Worm (Caenorhabditis elegans) whole organism, L2 larva: ENCODE measurements around the gene ZK54.3.

Experiments used
- C34F6.9 ChIP-seq: fragments of 150-350 bp; optimal IDR thresholded peaks from 2 replicates; lab custom pipeline; 2014; ENCODE audit warnings: missing biosample characterization, missing genetic modification characterization
- F13H6.1 ChIP-seq: sonication (generic microtip); optimal IDR thresholded peaks from 2 replicates; lab custom pipeline; 2016; ENCODE audit warnings: missing genetic modification characterization, missing compliant biosample characterization
- R02D3.7 ChIP-seq: fragments of 150-350 bp; optimal IDR thresholded peaks from 2 replicates; lab custom pipeline; 2014; ENCODE audit warnings: missing biosample characterization, missing genetic modification characterization
- Y55F3AM.14 ChIP-seq: fragments of 200-800 bp; sonication (Bioruptor generic); optimal IDR thresholded peaks from 2 replicates; lab custom pipeline; 2018; ENCODE audit warnings: mild to moderate bottlenecking, missing genetic modification characterization, missing compliant biosample characterization
- ZK546.5 ChIP-seq: sonication (generic microtip); optimal IDR thresholded peaks from 2 replicates; lab custom pipeline; 2017; ENCODE audit warnings: missing biosample characterization, missing genetic modification characterization
- alr-1 ChIP-seq: fragments of 150-350 bp; optimal IDR thresholded peaks from 2 replicates; lab custom pipeline; 2014; ENCODE audit warnings: missing biosample characterization, missing genetic modification characterization
- aly-2 ChIP-seq: fragments of 150-350 bp; optimal IDR thresholded peaks from 2 replicates; lab custom pipeline; 2014; ENCODE audit warnings: missing biosample characterization, missing genetic modification characterization
- ama-1 ChIP-seq: fragments of 150-350 bp; optimal IDR thresholded peaks from 2 replicates; lab custom pipeline; 2018; ENCODE audit warnings: inconsistent platforms
- blmp-1 ChIP-seq: sonication (generic microtip); optimal IDR thresholded peaks from 2 replicates; lab custom pipeline; 2017; ENCODE audit warnings: missing genetic modification characterization, mild to moderate bottlenecking, missing compliant biosample characterization, antibody characterized with exemption, moderate library complexity; ENCODE audit not compliant: insufficient read depth
- ceh-82 ChIP-seq: fragments of 150-350 bp; optimal IDR thresholded peaks from 2 replicates; lab custom pipeline; 2014; ENCODE audit warnings: missing biosample characterization, missing genetic modification characterization
- crh-2 ChIP-seq: sonication (generic microtip); optimal IDR thresholded peaks from 2 replicates; lab custom pipeline; 2017; ENCODE audit warnings: missing biosample characterization, missing genetic modification characterization
- egl-27 ChIP-seq: sonication (generic microtip); optimal IDR thresholded peaks from 3 replicates; lab custom pipeline; 2017; ENCODE audit warnings: missing biosample characterization, missing genetic modification reagents, missing genetic modification characterization
- elt-1 ChIP-seq: fragments of 150-350 bp; optimal IDR thresholded peaks from 2 replicates; lab custom pipeline; 2014; ENCODE audit warnings: missing biosample characterization, missing genetic modification characterization
- fos-1 ChIP-seq: fragments of 150-350 bp; optimal IDR thresholded peaks from 2 replicates; lab custom pipeline; 2014; ENCODE audit warnings: missing biosample characterization, missing genetic modification characterization
- gmeb-1 ChIP-seq: fragments of 150-350 bp; optimal IDR thresholded peaks from 2 replicates; lab custom pipeline; 2014; ENCODE audit warnings: missing biosample characterization, missing genetic modification characterization
- lin-11 ChIP-seq: fragments of 150-350 bp; sonication (generic microtip); optimal IDR thresholded peaks from 2 replicates; lab custom pipeline; 2014; ENCODE audit warnings: missing biosample characterization, missing genetic modification characterization, inconsistent platforms, mixed read lengths
- lin-13 ChIP-seq: fragments of 150-350 bp; optimal IDR thresholded peaks from 2 replicates; lab custom pipeline; 2014; ENCODE audit warnings: missing biosample characterization, missing genetic modification reagents, missing genetic modification characterization
- lin-39 ChIP-seq: fragments of 150-350 bp; optimal IDR thresholded peaks from 2 replicates; lab custom pipeline; 2014; ENCODE audit warnings: missing biosample characterization, missing genetic modification reagents, missing genetic modification characterization
- lsy-2 ChIP-seq, 2 experiments: fragments of 150-350 bp in 1 of 2; sonication (generic microtip) in 1 of 2; optimal IDR thresholded peaks; 2 replicates each; lab custom pipeline; 2014 to 2017; ENCODE audit warnings: missing biosample characterization in 2 of 2, missing genetic modification characterization in 2 of 2
- mab-5 ChIP-seq: fragments of 150-350 bp; optimal IDR thresholded peaks from 2 replicates; lab custom pipeline; 2014; ENCODE audit warnings: missing biosample characterization, missing genetic modification characterization
- mbf-1 ChIP-seq: sonication (generic microtip); optimal IDR thresholded peaks from 2 replicates; lab custom pipeline; 2017; ENCODE audit warnings: missing biosample characterization, missing genetic modification characterization
- mdl-1 ChIP-seq, 2 experiments: fragments of 150-350 bp in 1 of 2; sonication (generic microtip) in 1 of 2; optimal IDR thresholded peaks; 2 replicates each; lab custom pipeline; 2017; ENCODE audit warnings: missing biosample characterization in 2 of 2, missing genetic modification characterization in 2 of 2
- nhr-10 ChIP-seq: sonication (generic microtip); optimal IDR thresholded peaks from 2 replicates; lab custom pipeline; 2017; ENCODE audit warnings: missing biosample characterization, missing genetic modification characterization
- nhr-11 ChIP-seq: fragments of 150-350 bp; optimal IDR thresholded peaks from 2 replicates; lab custom pipeline; 2014; ENCODE audit warnings: missing biosample characterization, missing genetic modification characterization
- nhr-12 ChIP-seq: fragments of 150-350 bp; optimal IDR thresholded peaks from 2 replicates; lab custom pipeline; 2014; ENCODE audit warnings: missing biosample characterization, missing genetic modification characterization
- nhr-129 ChIP-seq: fragments of 150-350 bp; optimal IDR thresholded peaks from 2 replicates; lab custom pipeline; 2014; ENCODE audit warnings: missing biosample characterization, missing genetic modification characterization
- nhr-21 ChIP-seq: fragments of 150-350 bp; optimal IDR thresholded peaks from 2 replicates; lab custom pipeline; 2014; ENCODE audit warnings: missing biosample characterization, missing genetic modification characterization
- nhr-23 ChIP-seq: fragments of 150-350 bp; optimal IDR thresholded peaks from 2 replicates; lab custom pipeline; 2014; ENCODE audit warnings: missing biosample characterization, missing genetic modification reagents, missing genetic modification characterization
- nhr-237 ChIP-seq: fragments of 150-350 bp; optimal IDR thresholded peaks from 2 replicates; lab custom pipeline; 2014; ENCODE audit warnings: missing biosample characterization, missing genetic modification characterization
- nhr-25 ChIP-seq: fragments of 150-350 bp; sonication (generic microtip); optimal IDR thresholded peaks from 3 replicates; lab custom pipeline; 2014; ENCODE audit warnings: missing biosample characterization, missing genetic modification characterization
- nhr-6 ChIP-seq: fragments of 150-350 bp; optimal IDR thresholded peaks from 2 replicates; lab custom pipeline; 2014; ENCODE audit warnings: missing biosample characterization, missing genetic modification characterization
- nhr-77 ChIP-seq: fragments of 150-350 bp; optimal IDR thresholded peaks from 2 replicates; lab custom pipeline; 2014; ENCODE audit warnings: missing biosample characterization, missing genetic modification characterization
- peb-1 ChIP-seq: fragments of 150-350 bp; optimal IDR thresholded peaks from 2 replicates; lab custom pipeline; 2014; ENCODE audit warnings: missing biosample characterization, missing genetic modification characterization
- sem-4 ChIP-seq: fragments of 150-350 bp; optimal IDR thresholded peaks from 2 replicates; lab custom pipeline; 2014; ENCODE audit warnings: missing biosample characterization, missing genetic modification reagents, missing genetic modification characterization
- skn-1 ChIP-seq: sonication (generic microtip); optimal IDR thresholded peaks from 2 replicates; lab custom pipeline; 2017; ENCODE audit warnings: missing biosample characterization, missing genetic modification characterization
- sma-3 ChIP-seq: sonication (generic microtip); optimal IDR thresholded peaks from 2 replicates; lab custom pipeline; 2016; ENCODE audit warnings: missing genetic modification reagents, missing genetic modification characterization, missing compliant biosample characterization
- sma-9 ChIP-seq, 2 experiments: fragments of 150-350 bp in 1 of 2; sonication (generic microtip) in 1 of 2; optimal IDR thresholded peaks; 2 replicates each; lab custom pipeline; 2014 to 2016; ENCODE audit warnings: missing genetic modification characterization in 2 of 2, mild to moderate bottlenecking in 1 of 2, missing biosample characterization in 1 of 2, missing compliant biosample characterization in 1 of 2, missing genetic modification reagents in 1 of 2, moderate library complexity in 1 of 2
- snpc-4 ChIP-seq: fragments of 150-350 bp; optimal IDR thresholded peaks from 2 replicates; lab custom pipeline; 2014; ENCODE audit warnings: missing biosample characterization, missing genetic modification characterization
- unc-39 ChIP-seq: fragments of 150-350 bp; optimal IDR thresholded peaks from 2 replicates; lab custom pipeline; 2014; ENCODE audit warnings: missing biosample characterization, missing genetic modification characterization
- unc-55 ChIP-seq: fragments of 150-350 bp; sonication (generic microtip); optimal IDR thresholded peaks from 3 replicates; lab custom pipeline; 2014; ENCODE audit warnings: missing biosample characterization, missing genetic modification reagents, missing genetic modification characterization
- ztf-1 ChIP-seq: fragments of 200-800 bp; sonication (Bioruptor generic); conservative IDR thresholded peaks from 2 replicates; pipeline ENCODE4 v1.3.6; 2022; ENCODE audit warnings: missing genetic modification characterization, missing compliant biosample characterization
- ztf-4 ChIP-seq: fragments of 150-350 bp; optimal IDR thresholded peaks from 2 replicates; lab custom pipeline; 2014; ENCODE audit warnings: missing biosample characterization, missing genetic modification characterization

Gene ZK54.3

DNA sequence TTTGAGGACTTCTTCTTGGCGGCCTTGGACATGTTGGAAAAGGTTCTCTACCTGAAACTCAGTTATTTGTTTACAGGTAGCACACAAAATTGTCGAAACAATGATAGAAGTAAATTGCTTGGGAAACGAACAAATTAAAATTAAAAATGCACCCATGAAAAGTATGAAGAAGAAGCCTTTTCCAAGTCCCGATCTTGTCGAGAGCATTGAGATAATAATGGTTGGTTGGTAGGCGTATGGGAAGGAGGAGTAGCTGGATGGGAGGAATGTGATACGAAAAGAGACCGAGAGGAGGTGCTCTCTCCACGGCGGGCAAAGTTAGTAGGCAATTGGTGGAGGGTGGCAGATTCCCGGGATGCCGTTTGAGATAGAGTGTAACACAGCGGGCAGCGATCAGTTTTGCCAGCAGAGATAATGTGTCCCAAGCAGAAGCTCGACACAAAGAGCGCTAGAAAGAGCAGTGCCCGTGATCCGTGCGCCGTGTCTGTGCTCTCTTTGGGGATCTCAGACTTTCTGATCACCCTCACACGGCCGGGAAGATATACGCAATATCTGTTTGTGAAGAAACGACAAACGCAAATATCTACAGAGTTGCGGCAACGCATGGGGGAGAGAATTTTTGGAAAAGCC, 10.2 kb downstream of the ZK54.3 start, which contains the start of gene mlc-2:
TSS of gene mlc-2 (minus strand) at position 51 of the 630 bp plus-strand sequence.
- peak; percentile 14 for TF ChIP-seq sma-9 (GFP tag; optimal IDR thresholded peaks at IDR 0.05; lab: Kevin White, UChicago)
- no peak for TF ChIP-seq sma-9 (tag; optimal IDR thresholded peaks at IDR 0.05; lab: Kevin White, UChicago)
- no peak for TF ChIP-seq fos-1 (tag; lab: Kevin White, UChicago)
- peak; percentile 84 for TF ChIP-seq F13H6.1 (tag; lab: Kevin White, UChicago)
- peak; percentile 28 for TF ChIP-seq nhr-129 (tag; lab: Kevin White, UChicago)
- no peak for TF ChIP-seq elt-1 (tag; lab: Kevin White, UChicago)

DNA sequence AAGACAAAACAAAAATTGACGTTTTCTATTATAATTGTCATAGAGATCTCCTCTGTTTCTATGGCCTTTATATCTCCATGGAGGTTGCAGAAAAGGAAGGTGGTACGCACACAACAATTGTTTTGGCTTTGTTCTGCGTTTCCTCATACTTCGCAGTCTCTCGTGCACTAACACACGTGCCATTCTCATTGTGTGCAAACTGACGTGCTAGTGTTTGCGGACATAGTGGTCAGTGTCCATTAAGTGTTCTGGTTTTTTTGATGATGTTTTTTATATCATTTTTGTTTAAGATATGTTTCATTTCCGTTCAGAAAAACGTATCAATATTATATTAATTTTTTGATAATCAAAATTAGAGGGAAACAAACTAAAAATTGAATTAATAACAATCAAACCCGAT, 15.4 kb downstream of the ZK54.3 start, which contains the start of gene C36E6.2:
TSS of gene C36E6.2 (plus strand) at position 261 of the 400 bp plus-strand sequence.
- TF ChIP-seq C34F6.9 (peak; percentile 85), mdl-1 (tag; optimal IDR thresholded peaks at IDR 0.05; lab: Kevin White, UChicago) (peak; percentile 95 to 99), Y55F3AM.14 (GFP tag; lab: Kevin White, UChicago) (no peak), lin-13 (GFP tag; lab: Kevin White, UChicago) (peak; percentile 54), nhr-25 (peak; percentile 75), F13H6.1 (tag; lab: Kevin White, UChicago) (peak; percentile 73), aly-2 (tag; lab: Kevin White, UChicago) (no peak), nhr-23 (tag; lab: Kevin White, UChicago) (no peak), lin-11 (tag; lab: Kevin White, UChicago) (no peak), nhr-77 (tag; lab: Kevin White, UChicago) (no peak), unc-39 (tag; lab: Kevin White, UChicago) (no peak), nhr-129 (tag; lab: Kevin White, UChicago) (peak; percentile 92), nhr-10 (tag; lab: Kevin White, UChicago) (no peak), skn-1 (tag; lab: Kevin White, UChicago) (peak; percentile 16), crh-2 (peak; percentile 89), nhr-12 (tag; lab: Kevin White, UChicago) (no peak), sem-4 (tag; lab: Kevin White, UChicago) (peak; percentile 75), sma-3 (GFP tag; lab: Kevin White, UChicago) (peak; percentile 66), nhr-11 (tag; lab: Kevin White, UChicago) (no peak), sma-9 (GFP tag; optimal IDR thresholded peaks at IDR 0.05; lab: Kevin White, UChicago) (peak; percentile 83), sma-9 (tag; optimal IDR thresholded peaks at IDR 0.05; lab: Kevin White, UChicago) (no peak), peb-1 (no peak), snpc-4 (tag; lab: Kevin White, UChicago) (no peak), mab-5 (tag; lab: Kevin White, UChicago) (peak; percentile 65), egl-27 (tag; lab: Kevin White, UChicago) (peak; percentile 40), fos-1 (tag; lab: Kevin White, UChicago) (peak; percentile 58), blmp-1 (peak; percentile 49), nhr-6 (tag; lab: Kevin White, UChicago) (peak; percentile 75), gmeb-1 (tag; lab: Kevin White, UChicago) (peak; percentile 58), ZK546.5 (tag; lab: Kevin White, UChicago) (no peak), ama-1 (lab: Kevin White, UChicago) (no peak), lsy-2 (tag; optimal IDR thresholded peaks at IDR 0.05; lab: Kevin White, UChicago) (peak; percentile 23 to 81), nhr-21 (tag; lab: Kevin White, UChicago) (peak; percentile 74), unc-55 (GFP tag; lab: Kevin White, UChicago) (peak; percentile 73), ztf-1 (GFP tag; lab: Robert Waterston, UW) (no peak), ztf-4 (no peak)

DNA sequence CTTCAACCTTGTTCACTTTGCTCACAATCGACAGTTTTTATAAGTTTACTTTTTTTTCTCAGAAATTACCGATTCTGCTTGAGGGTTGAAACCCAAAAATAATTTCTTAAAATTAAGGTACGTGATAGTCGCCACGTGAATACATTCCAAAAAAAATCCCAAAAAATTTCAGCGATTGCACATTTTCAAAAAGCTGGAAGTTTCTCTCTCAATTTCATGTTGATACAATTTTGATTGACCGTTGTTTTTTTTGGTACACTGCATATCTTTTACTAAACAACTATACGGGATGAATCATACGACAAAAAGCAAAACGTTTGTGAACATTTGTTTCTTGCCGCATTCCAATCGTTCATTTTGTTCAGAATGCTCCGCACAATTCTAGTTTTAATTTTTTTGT, 28.4 kb downstream of the ZK54.3 start, which contains the start of gene C36E6.8:
TSS of gene C36E6.8 (plus strand) at position 301 of the 400 bp plus-strand sequence.
- TF ChIP-seq Y55F3AM.14 (GFP tag; lab: Kevin White, UChicago) (no peak), mdl-1 (tag; optimal IDR thresholded peaks at IDR 0.05; lab: Kevin White, UChicago) (no peak), blmp-1 (no peak), lin-39 (tag; lab: Kevin White, UChicago) (no peak), alr-1 (tag; lab: Kevin White, UChicago) (no peak), peb-1 (no peak), mbf-1 (no peak), nhr-11 (tag; lab: Kevin White, UChicago) (no peak), sma-9 (GFP tag; optimal IDR thresholded peaks at IDR 0.05; lab: Kevin White, UChicago) (no peak), sma-9 (tag; optimal IDR thresholded peaks at IDR 0.05; lab: Kevin White, UChicago) (no peak), nhr-129 (tag; lab: Kevin White, UChicago) (no peak), R02D3.7 (tag; lab: Kevin White, UChicago) (no peak), ama-1 (lab: Kevin White, UChicago) (no peak), unc-39 (tag; lab: Kevin White, UChicago) (no peak), lin-13 (GFP tag; lab: Kevin White, UChicago) (no peak), nhr-237 (tag; lab: Kevin White, UChicago) (no peak), sem-4 (tag; lab: Kevin White, UChicago) (no peak), ceh-82 (tag; lab: Kevin White, UChicago) (no peak), ztf-1 (GFP tag; lab: Robert Waterston, UW) (no peak), F13H6.1 (tag; lab: Kevin White, UChicago) (no peak), crh-2 (no peak)
